Worm (Caenorhabditis elegans) whole organism, L1 larva: Measurements from ENCODE around the gene F08F8.6.

Source experiments
- F16B12.6 ChIP-seq: fragments of 150-350 bp; optimal IDR thresholded peaks from 2 replicates; lab custom pipeline; 2014; ENCODE audit warnings: missing biosample characterization, missing genetic modification characterization
- alr-1 ChIP-seq: fragments of 200-800 bp; sonication (Bioruptor generic); optimal IDR thresholded peaks from 2 replicates; lab custom pipeline; 2018; ENCODE audit warnings: borderline replicate concordance, mild to moderate bottlenecking, missing genetic modification characterization, missing compliant biosample characterization
- aly-2 ChIP-seq: fragments of 150-350 bp; optimal IDR thresholded peaks from 2 replicates; lab custom pipeline; 2014; ENCODE audit warnings: missing biosample characterization, missing genetic modification characterization
- ama-1 ChIP-seq: fragments of 150-350 bp; optimal IDR thresholded peaks from 2 replicates; lab custom pipeline; 2014
- blmp-1 ChIP-seq: fragments of 150-350 bp; optimal IDR thresholded peaks from 2 replicates; lab custom pipeline; 2014; ENCODE audit warnings: missing biosample characterization, missing genetic modification characterization
- ceh-63 ChIP-seq: fragments of 200-800 bp; sonication (Bioruptor generic); optimal IDR thresholded peaks from 2 replicates; lab custom pipeline; 2018; ENCODE audit warnings: mild to moderate bottlenecking, missing genetic modification characterization, missing compliant biosample characterization
- ceh-88 ChIP-seq: fragments of 200-800 bp; sonication (Bioruptor generic); IDR thresholded peaks from 2 replicates; pipeline ENCODE4 v1.3.6; 2022; ENCODE audit warnings: missing genetic modification characterization, missing compliant biosample characterization
- ceh-90 ChIP-seq: sonication (generic microtip); optimal IDR thresholded peaks from 2 replicates; lab custom pipeline; 2016; ENCODE audit warnings: missing genetic modification characterization, missing compliant biosample characterization
- dpl-1 ChIP-seq, 3 experiments: fragments of 150-350 bp in 2 of 3; sonication (generic microtip) in 1 of 3; optimal IDR thresholded peaks; 2 replicates each; lab custom pipeline; 2014 to 2017; ENCODE audit warnings: missing biosample characterization in 3 of 3, missing genetic modification characterization in 3 of 3, missing genetic modification reagents in 3 of 3
- efl-1 ChIP-seq, 4 experiments: fragments of 150-350 bp; optimal IDR thresholded peaks in 3 of 4; peaks in 1 of 4; 1 replicate in 1 of 4; 2 replicates in 3 of 4; lab custom pipeline; 2014; ENCODE audit warnings: missing biosample characterization in 2 of 4, missing genetic modification characterization in 2 of 4, missing genetic modification reagents in 2 of 4
- egl-13 ChIP-seq: sonication (generic microtip); optimal IDR thresholded peaks from 2 replicates; lab custom pipeline; 2016; ENCODE audit warnings: missing genotype, missing genetic modification reagents, missing genetic modification characterization, missing compliant biosample characterization
- elt-3 ChIP-seq, 6 experiments: fragments of 150-350 bp in 1 of 6; sonication (generic microtip); optimal IDR thresholded peaks; 2 replicates each; lab custom pipeline; 2017 to 2018; ENCODE audit warnings: missing biosample characterization in 6 of 6, missing genetic modification characterization in 6 of 6, inconsistent platforms in 1 of 6
- ets-5 ChIP-seq: fragments of 200-800 bp; sonication (Bioruptor generic); IDR thresholded peaks from 2 replicates; pipeline ENCODE4 v1.3.6; 2022; ENCODE audit warnings: missing genetic modification characterization, missing compliant biosample characterization
- fos-1 ChIP-seq: fragments of 150-350 bp; optimal IDR thresholded peaks from 2 replicates; lab custom pipeline; 2014; ENCODE audit warnings: missing biosample characterization, missing genetic modification characterization
- grh-1 ChIP-seq: fragments of 200-800 bp; sonication (Bioruptor generic); IDR thresholded peaks from 2 replicates; pipeline ENCODE4 v1.3.6; 2022; ENCODE audit warnings: missing genetic modification reagents, missing genetic modification characterization, missing compliant biosample characterization
- lin-13 ChIP-seq: fragments of 150-350 bp; optimal IDR thresholded peaks from 2 replicates; lab custom pipeline; 2014; ENCODE audit warnings: missing biosample characterization, missing genetic modification reagents, missing genetic modification characterization
- lin-14 ChIP-seq: fragments of 200-800 bp; sonication (Bioruptor generic); optimal IDR thresholded peaks from 2 replicates; lab custom pipeline; 2018; ENCODE audit warnings: mild to moderate bottlenecking, missing genetic modification characterization, moderate library complexity, missing compliant biosample characterization
- lin-35 ChIP-seq, 2 experiments: fragments of 150-350 bp; optimal IDR thresholded peaks; 2 replicates each; lab custom pipeline; 2014; ENCODE audit warnings: missing biosample characterization in 2 of 2, missing genetic modification characterization in 2 of 2, missing genetic modification reagents in 2 of 2
- lir-3 ChIP-seq: sonication (generic microtip); optimal IDR thresholded peaks from 2 replicates; lab custom pipeline; 2016; ENCODE audit warnings: mild to moderate bottlenecking, missing genetic modification characterization, moderate library complexity, missing compliant biosample characterization; ENCODE audit not compliant: poor library complexity
- lsy-2 ChIP-seq, 2 experiments: fragments of 150-350 bp; optimal IDR thresholded peaks; 2 replicates each; lab custom pipeline; 2014; ENCODE audit warnings: missing biosample characterization in 2 of 2, missing genetic modification characterization in 2 of 2
- mab-9 ChIP-seq: fragments of 200-800 bp; sonication (Bioruptor generic); IDR thresholded peaks from 2 replicates; pipeline ENCODE4 v1.3.6; 2022; ENCODE audit warnings: missing genetic modification reagents, missing genetic modification characterization, missing compliant biosample characterization
- mdl-1 ChIP-seq, 2 experiments: fragments of 150-350 bp; optimal IDR thresholded peaks; 2 replicates each; lab custom pipeline; 2014 to 2017; ENCODE audit warnings: missing biosample characterization in 2 of 2, missing genetic modification characterization in 2 of 2, inconsistent platforms in 1 of 2
- mef-2 ChIP-seq: fragments of 150-350 bp; optimal IDR thresholded peaks from 2 replicates; lab custom pipeline; 2014; ENCODE audit warnings: missing biosample characterization, missing genetic modification characterization
- mep-1 ChIP-seq: fragments of 150-350 bp; optimal IDR thresholded peaks from 2 replicates; lab custom pipeline; 2014; ENCODE audit warnings: missing biosample characterization, missing genetic modification characterization
- nhr-12 ChIP-seq: sonication (generic microtip); optimal IDR thresholded peaks from 2 replicates; lab custom pipeline; 2017; ENCODE audit warnings: missing biosample characterization, missing genetic modification characterization
- nhr-20 ChIP-seq: sonication (generic microtip); optimal IDR thresholded peaks from 2 replicates; lab custom pipeline; 2016; ENCODE audit warnings: mild to moderate bottlenecking, missing genetic modification characterization, missing compliant biosample characterization
- nhr-237 ChIP-seq: fragments of 150-350 bp; optimal IDR thresholded peaks from 2 replicates; lab custom pipeline; 2014; ENCODE audit warnings: missing biosample characterization, missing genetic modification characterization
- nhr-28 ChIP-seq: fragments of 150-350 bp; optimal IDR thresholded peaks from 2 replicates; lab custom pipeline; 2014; ENCODE audit warnings: missing biosample characterization, missing genetic modification characterization
- nhr-47 ChIP-seq: sonication (generic microtip); optimal IDR thresholded peaks from 2 replicates; lab custom pipeline; 2016; ENCODE audit warnings: mild to moderate bottlenecking, missing genetic modification characterization, moderate library complexity, missing compliant biosample characterization
- nhr-71 ChIP-seq: sonication (generic microtip); optimal IDR thresholded peaks from 2 replicates; lab custom pipeline; 2016; ENCODE audit warnings: mild to moderate bottlenecking, missing genetic modification characterization, moderate library complexity, missing compliant biosample characterization
- nhr-76 ChIP-seq: sonication (generic microtip); optimal IDR thresholded peaks from 2 replicates; lab custom pipeline; 2017; ENCODE audit warnings: missing biosample characterization, missing genetic modification characterization
- nhr-84 ChIP-seq: sonication (generic microtip); optimal IDR thresholded peaks from 2 replicates; lab custom pipeline; 2017; ENCODE audit warnings: missing biosample characterization, missing genetic modification characterization
- pag-3 ChIP-seq: sonication (generic microtip); optimal IDR thresholded peaks from 2 replicates; lab custom pipeline; 2017; ENCODE audit warnings: missing genetic modification characterization, mild to moderate bottlenecking, missing compliant biosample characterization, antibody characterized with exemption, borderline replicate concordance; ENCODE audit not compliant: insufficient read depth
- pax-3 ChIP-seq: fragments of 200-800 bp; sonication (Bioruptor generic); optimal IDR thresholded peaks from 2 replicates; lab custom pipeline; 2018; ENCODE audit warnings: mild to moderate bottlenecking, missing genetic modification characterization, moderate library complexity, missing compliant biosample characterization
- rnt-1 ChIP-seq: sonication (generic microtip); optimal IDR thresholded peaks from 2 replicates; lab custom pipeline; 2016; ENCODE audit warnings: mild to moderate bottlenecking, missing genetic modification characterization, moderate library complexity, missing compliant biosample characterization
- snu-23 ChIP-seq: sonication (generic microtip); optimal IDR thresholded peaks from 2 replicates; lab custom pipeline; 2016; ENCODE audit warnings: missing genetic modification characterization, missing compliant biosample characterization
- sup-37 ChIP-seq: fragments of 200-800 bp; sonication (Bioruptor generic); optimal IDR thresholded peaks from 2 replicates; lab custom pipeline; 2018; ENCODE audit warnings: mild to moderate bottlenecking, missing genetic modification characterization, missing compliant biosample characterization
- swsn-7 ChIP-seq: sonication (generic microtip); optimal IDR thresholded peaks from 2 replicates; lab custom pipeline; 2016; ENCODE audit warnings: missing genetic modification characterization, missing compliant biosample characterization
- unc-130 ChIP-seq: fragments of 150-350 bp; optimal IDR thresholded peaks from 2 replicates; lab custom pipeline; 2017; ENCODE audit warnings: missing biosample characterization, missing genetic modification characterization, inconsistent platforms
- unc-30 ChIP-seq: sonication (generic microtip); optimal IDR thresholded peaks from 2 replicates; lab custom pipeline; 2017; ENCODE audit warnings: missing biosample characterization, missing genetic modification characterization
- unc-86 ChIP-seq: sonication (generic microtip); optimal IDR thresholded peaks from 2 replicates; lab custom pipeline; 2016; ENCODE audit warnings: missing genetic modification characterization, missing compliant biosample characterization
- zag-1 ChIP-seq: fragments of 150-350 bp; optimal IDR thresholded peaks from 2 replicates; lab custom pipeline; 2014; ENCODE audit warnings: missing biosample characterization, missing genetic modification characterization
- ztf-11 ChIP-seq, 2 experiments: sonication (generic microtip); optimal IDR thresholded peaks; 2 replicates each; lab custom pipeline; 2016 to 2017; ENCODE audit warnings: missing genetic modification characterization in 2 of 2, missing biosample characterization in 1 of 2, missing compliant biosample characterization in 1 of 2
- ztf-4 ChIP-seq: fragments of 150-350 bp; optimal IDR thresholded peaks from 2 replicates; lab custom pipeline; 2014; ENCODE audit warnings: missing biosample characterization, missing genetic modification characterization

F08F8.6 gene

ce11 chrIII:7373802-7374435 is 30.4 kb downstream of the F08F8.6 start:
- TF ChIP-seq mdl-1 (tag; optimal IDR thresholded peaks at IDR 0.05; lab: Kevin White, UChicago) (no peak), sup-37 (GFP tag; lab: Kevin White, UChicago) (no peak), nhr-237 (tag; lab: Kevin White, UChicago) (no peak), zag-1 (tag; lab: Kevin White, UChicago) (no peak), efl-1 (optimal IDR thresholded peaks at IDR 0.05; lab: Kevin White, UChicago) (no peak), efl-1 (GFP tag; optimal IDR thresholded peaks at IDR 0.05 in 1 of 2; lab: Kevin White, UChicago) (peak in 1 of 2 experiments; percentile 78)

ce11 chrIII:7374681-7375271 is 31.3 kb downstream of the F08F8.6 start, which contains the start of gene mml-1:
mml-1 (minus strand) TSS chrIII:7374731.
- TF ChIP-seq lin-14 (peak; percentile 56), alr-1 (tag; lab: Kevin White, UChicago) (no peak), dpl-1 (GFP tag; optimal IDR thresholded peaks at IDR 0.05; lab: Kevin White, UChicago) (peak in 1 of 3 experiments; percentile 3), nhr-20 (peak; percentile 11), swsn-7 (tag; lab: Kevin White, UChicago) (no peak), grh-1 (0 out of 2 replicates have a peak, but pooled peaks have one; percentile 17), rnt-1 (tag; lab: Kevin White, UChicago) (peak; percentile 33), blmp-1 (tag; lab: Kevin White, UChicago) (no peak), unc-130 (tag; lab: Kevin White, UChicago) (peak; percentile 18), lin-13 (peak; percentile 14), mdl-1 (tag; optimal IDR thresholded peaks at IDR 0.05; lab: Kevin White, UChicago) (peak in 1 of 2 experiments; percentile 21), lin-35 (GFP tag; optimal IDR thresholded peaks at IDR 0.05; lab: Kevin White, UChicago) (peak; percentile 8 to 42), mab-9 (no peak), nhr-71 (tag; lab: Kevin White, UChicago) (peak; percentile 39), efl-1 (optimal IDR thresholded peaks at IDR 0.05; lab: Kevin White, UChicago) (peak in 1 of 2 experiments; percentile 21), efl-1 (GFP tag; optimal IDR thresholded peaks at IDR 0.05 in 1 of 2; lab: Kevin White, UChicago) (peak; percentile 7 to 89), mep-1 (tag; lab: Kevin White, UChicago) (peak; percentile 23), snu-23 (GFP tag; lab: Kevin White, UChicago) (peak; percentile 22), lsy-2 (tag; optimal IDR thresholded peaks at IDR 0.05; lab: Kevin White, UChicago) (peak; percentile 13 to 36), elt-3 (tag; optimal IDR thresholded peaks at IDR 0.05; lab: Kevin White, UChicago) (no peak), nhr-47 (tag; lab: Kevin White, UChicago) (no peak)
- TF ChIP-seq, all 84 proteins: peak for 14

- peak; percentile 61 for TF ChIP-seq ama-1
- no peak for TF ChIP-seq pag-3
- no peak for TF ChIP-seq ceh-90
- TF ChIP-seq efl-1 (optimal IDR thresholded peaks at IDR 0.05; lab: Kevin White, UChicago) = no peak
- no peak for TF ChIP-seq efl-1 (GFP tag; optimal IDR thresholded peaks at IDR 0.05 in 1 of 2; lab: Kevin White, UChicago)
- no peak for TF ChIP-seq lir-3 (tag; lab: Kevin White, UChicago)
- TF ChIP-seq ceh-88 = no peak
- no peak for TF ChIP-seq ztf-4
- TF ChIP-seq egl-13 (tag; lab: Kevin White, UChicago) = no peak
- TF ChIP-seq fos-1 (tag; lab: Kevin White, UChicago) = no peak
- no peak for TF ChIP-seq ceh-63 (GFP tag; lab: Kevin White, UChicago)
- peak; percentile 85 for TF ChIP-seq blmp-1 (tag; lab: Kevin White, UChicago)
- peak; percentile 52 for TF ChIP-seq nhr-71 (tag; lab: Kevin White, UChicago)
- no peak for TF ChIP-seq ets-5 (GFP tag; lab: Robert Waterston, UW)
- TF ChIP-seq F16B12.6 = no peak
- TF ChIP-seq nhr-84 (tag; lab: Kevin White, UChicago) = no peak
- peak in 1 of 3 experiments; percentile 15 for TF ChIP-seq dpl-1 (GFP tag; optimal IDR thresholded peaks at IDR 0.05; lab: Kevin White, UChicago)
- no peak for TF ChIP-seq ztf-11 (tag; optimal IDR thresholded peaks at IDR 0.05; lab: Kevin White, UChicago)
- TF ChIP-seq pax-3 = peak; percentile 15
- TF ChIP-seq mef-2 = no peak
- TF ChIP-seq nhr-28 (tag; lab: Kevin White, UChicago) = no peak
- TF ChIP-seq unc-86 = no peak
- no peak for TF ChIP-seq nhr-76 (tag; lab: Kevin White, UChicago)
- TF ChIP-seq unc-130 (tag; lab: Kevin White, UChicago) = no peak
- TF ChIP-seq nhr-12 = no peak
- TF ChIP-seq snu-23 (GFP tag; lab: Kevin White, UChicago) = peak; percentile 48
- TF ChIP-seq zag-1 (tag; lab: Kevin White, UChicago) = no peak
- TF ChIP-seq lsy-2 (tag; optimal IDR thresholded peaks at IDR 0.05; lab: Kevin White, UChicago) = no peak
- TF ChIP-seq sup-37 (GFP tag; lab: Kevin White, UChicago) = no peak
- no peak for TF ChIP-seq unc-30 (tag; lab: Kevin White, UChicago)
- TF ChIP-seq aly-2 = no peak
These were observed 31.9 kb downstream of the F08F8.6 start for ce11 chrIII:7375434-7375833.
